Worm (Caenorhabditis elegans) whole organism, L4 larva: ENCODE data around the gene C01G12.13.

Source experiments
- F10B5.3 ChIP-seq: sonication (generic microtip); optimal IDR thresholded peaks from 2 replicates; lab custom pipeline; 2016; ENCODE audit warnings: mild to moderate bottlenecking, missing genetic modification characterization, missing compliant biosample characterization
- F37D6.2 ChIP-seq: sonication (generic microtip); optimal IDR thresholded peaks from 2 replicates; lab custom pipeline; 2016; ENCODE audit warnings: mild to moderate bottlenecking, missing genetic modification characterization, missing compliant biosample characterization
- aha-1 ChIP-seq: fragments of 150-350 bp; peaks from one replicate; lab custom pipeline; 2014; ENCODE audit warnings: missing biosample characterization, missing genetic modification characterization
- arid-1 ChIP-seq: fragments of 200-800 bp; sonication (Bioruptor generic); conservative IDR thresholded peaks from 2 replicates; pipeline ENCODE4 v1.3.6; 2022; ENCODE audit warnings: missing genetic modification reagents, missing genetic modification characterization, missing compliant biosample characterization
- ceh-20 ChIP-seq: fragments of 200-800 bp; sonication (Bioruptor generic); IDR thresholded peaks from 2 replicates; pipeline ENCODE4 v1.3.6; 2022; ENCODE audit warnings: missing genetic modification reagents, missing genetic modification characterization, missing compliant biosample characterization
- ceh-44 ChIP-seq: fragments of 200-800 bp; sonication (Bioruptor generic); IDR thresholded peaks from 2 replicates; pipeline ENCODE4 v1.3.6; 2022; ENCODE audit warnings: missing genetic modification reagents, missing genetic modification characterization, missing compliant biosample characterization
- cey-2 ChIP-seq: sonication (generic microtip); optimal IDR thresholded peaks from 3 replicates; lab custom pipeline; 2017; ENCODE audit warnings: missing genetic modification characterization, mild to moderate bottlenecking, missing compliant biosample characterization, antibody characterized with exemption, borderline replicate concordance; ENCODE audit not compliant: insufficient read depth
- ctbp-1 ChIP-seq: fragments of 200-800 bp; sonication (Bioruptor generic); IDR thresholded peaks from 2 replicates; pipeline ENCODE4 v1.3.6; 2022; ENCODE audit warnings: missing genetic modification reagents, missing genetic modification characterization, missing compliant biosample characterization
- daf-12 ChIP-seq: fragments of 150-350 bp; optimal IDR thresholded peaks from 2 replicates; lab custom pipeline; 2014; ENCODE audit warnings: missing biosample characterization, missing genetic modification reagents, missing genetic modification characterization
- daf-16 ChIP-seq, 3 experiments: sonication (generic microtip); optimal IDR thresholded peaks; 2 replicates each; lab custom pipeline; 2016 to 2017; ENCODE audit warnings: missing genetic modification characterization in 3 of 3, missing genetic modification reagents in 3 of 3, mild to moderate bottlenecking in 2 of 3, missing compliant biosample characterization in 2 of 3, missing biosample characterization in 1 of 3, moderate library complexity in 1 of 3
- daf-8 ChIP-seq: fragments of 200-800 bp; sonication (Bioruptor generic); IDR thresholded peaks from 2 replicates; pipeline ENCODE4 v1.3.6; 2022; ENCODE audit warnings: missing genetic modification characterization, missing compliant biosample characterization
- dmd-9 ChIP-seq: fragments of 200-800 bp; sonication (Bioruptor generic); IDR thresholded peaks from 2 replicates; pipeline ENCODE4 v1.3.6; 2022; ENCODE audit warnings: missing genetic modification reagents, missing genetic modification characterization, missing compliant biosample characterization
- dpl-1 ChIP-seq: fragments of 150-350 bp; optimal IDR thresholded peaks from 2 replicates; lab custom pipeline; 2014; ENCODE audit warnings: missing biosample characterization, missing genetic modification reagents, missing genetic modification characterization
- gei-8 ChIP-seq: fragments of 200-800 bp; sonication (Bioruptor generic); optimal IDR thresholded peaks from 2 replicates; lab custom pipeline; 2018; ENCODE audit warnings: mild to moderate bottlenecking, missing genetic modification characterization, missing compliant biosample characterization
- hlh-11 ChIP-seq: fragments of 200-800 bp; sonication (Bioruptor generic); optimal IDR thresholded peaks from 2 replicates; lab custom pipeline; 2018; ENCODE audit warnings: mild to moderate bottlenecking, missing genetic modification characterization, missing compliant biosample characterization
- hmg-1.1 ChIP-seq: fragments of 200-800 bp; sonication (Bioruptor generic); IDR thresholded peaks from 2 replicates; pipeline ENCODE4 v1.3.6; 2022; ENCODE audit warnings: missing genetic modification reagents, missing genetic modification characterization, missing compliant biosample characterization
- jun-1 ChIP-seq: fragments of 150-350 bp; optimal IDR thresholded peaks from 2 replicates; lab custom pipeline; 2014; ENCODE audit warnings: missing biosample characterization, missing genetic modification reagents, missing genetic modification characterization
- lin-13 ChIP-seq: fragments of 150-350 bp; optimal IDR thresholded peaks from 2 replicates; lab custom pipeline; 2014; ENCODE audit warnings: missing biosample characterization, missing genetic modification reagents, missing genetic modification characterization
- lin-15B ChIP-seq: fragments of 150-350 bp; sonication (generic microtip); optimal IDR thresholded peaks from 3 replicates; lab custom pipeline; 2014; ENCODE audit warnings: missing biosample characterization, missing genetic modification characterization
- lin-29 ChIP-seq: fragments of 200-800 bp; sonication (Bioruptor generic); IDR thresholded peaks from 2 replicates; pipeline ENCODE4 v1.3.6; 2022; ENCODE audit warnings: missing genetic modification reagents, missing genetic modification characterization, missing compliant biosample characterization
- lin-38 ChIP-seq: fragments of 200-800 bp; sonication (Bioruptor generic); IDR thresholded peaks from 2 replicates; pipeline ENCODE4 v1.3.6; 2022; ENCODE audit warnings: missing genetic modification reagents, missing genetic modification characterization, missing compliant biosample characterization
- lsy-2 ChIP-seq, 2 experiments: fragments of 150-350 bp in 1 of 2; sonication (generic microtip) in 1 of 2; optimal IDR thresholded peaks; 2 replicates each; lab custom pipeline; 2014 to 2017; ENCODE audit warnings: missing biosample characterization in 2 of 2, missing genetic modification characterization in 2 of 2
- madf-5 ChIP-seq, 2 experiments: fragments of 200-800 bp; sonication (Bioruptor generic); IDR thresholded peaks; 2 replicates each; pipeline ENCODE4 v1.3.6; 2022; ENCODE audit warnings: missing compliant biosample characterization in 2 of 2, missing genetic modification characterization in 2 of 2
- madf-9 ChIP-seq: fragments of 200-800 bp; sonication (Bioruptor generic); conservative IDR thresholded peaks from 2 replicates; pipeline ENCODE4 v1.3.6; 2022; ENCODE audit warnings: missing genetic modification reagents, missing genetic modification characterization, missing compliant biosample characterization
- mdl-1 ChIP-seq, 2 experiments: fragments of 150-350 bp in 1 of 2; sonication (generic microtip) in 1 of 2; optimal IDR thresholded peaks; 2 replicates each; lab custom pipeline; 2014 to 2017; ENCODE audit warnings: missing biosample characterization in 2 of 2, missing genetic modification characterization in 2 of 2
- mep-1 ChIP-seq: fragments of 150-350 bp; sonication (generic microtip); optimal IDR thresholded peaks from 3 replicates; lab custom pipeline; 2014; ENCODE audit warnings: missing biosample characterization, missing genetic modification characterization
- mes-2 ChIP-seq: sonication (generic microtip); optimal IDR thresholded peaks from 2 replicates; lab custom pipeline; 2016; ENCODE audit warnings: missing genotype, mild to moderate bottlenecking, missing genetic modification characterization, missing compliant biosample characterization; ENCODE audit not compliant: poor library complexity, severe bottlenecking
- nhr-102 ChIP-seq: sonication (generic microtip); optimal IDR thresholded peaks from 2 replicates; lab custom pipeline; 2016; ENCODE audit warnings: mild to moderate bottlenecking, missing genetic modification characterization, moderate library complexity, missing compliant biosample characterization
- nhr-11 ChIP-seq: fragments of 150-350 bp; optimal IDR thresholded peaks from 2 replicates; lab custom pipeline; 2014; ENCODE audit warnings: missing biosample characterization, missing genetic modification characterization
- nhr-111 ChIP-seq: fragments of 200-800 bp; sonication (Bioruptor generic); optimal IDR thresholded peaks from 2 replicates; lab custom pipeline; 2018; ENCODE audit warnings: mild to moderate bottlenecking, missing genetic modification characterization, missing compliant biosample characterization
- nhr-237 ChIP-seq: sonication (generic microtip); optimal IDR thresholded peaks from 2 replicates; lab custom pipeline; 2017; ENCODE audit warnings: missing biosample characterization, missing genetic modification characterization
- nhr-41 ChIP-seq: fragments of 200-800 bp; sonication (Bioruptor generic); IDR thresholded peaks from 2 replicates; pipeline ENCODE4 v1.3.6; 2022; ENCODE audit warnings: missing genetic modification reagents, missing genetic modification characterization, missing compliant biosample characterization
- nhr-48 ChIP-seq: sonication (generic microtip); optimal IDR thresholded peaks from 2 replicates; lab custom pipeline; 2016; ENCODE audit warnings: mild to moderate bottlenecking, missing genetic modification characterization, missing compliant biosample characterization
- nhr-6 ChIP-seq: fragments of 150-350 bp; optimal IDR thresholded peaks from 2 replicates; lab custom pipeline; 2014; ENCODE audit warnings: missing biosample characterization, missing genetic modification characterization
- nhr-77 ChIP-seq: fragments of 150-350 bp; optimal IDR thresholded peaks from 2 replicates; lab custom pipeline; 2014; ENCODE audit warnings: missing biosample characterization, missing genetic modification characterization
- pha-4 ChIP-seq, 2 experiments: fragments of 150-350 bp in 1 of 2; fragments of 200-800 bp in 1 of 2; sonication (Bioruptor generic) in 1 of 2; IDR thresholded peaks in 1 of 2; optimal IDR thresholded peaks in 1 of 2; 2 replicates each; pipeline versions ENCODE4 v1.3.6 to Lab custom; 2014 to 2022; ENCODE audit warnings: missing genetic modification characterization in 2 of 2, missing genetic modification reagents in 2 of 2, missing biosample characterization in 1 of 2, missing compliant biosample characterization in 1 of 2
- pqm-1 ChIP-seq: sonication (generic microtip); optimal IDR thresholded peaks from 2 replicates; lab custom pipeline; 2017; ENCODE audit warnings: missing biosample characterization, missing genetic modification characterization
- rbr-2 ChIP-seq: sonication (generic microtip); optimal IDR thresholded peaks from 2 replicates; lab custom pipeline; 2016; ENCODE audit warnings: missing genotype, missing genetic modification characterization, missing compliant biosample characterization
- set-16 ChIP-seq: fragments of 200-800 bp; sonication (Bioruptor generic); IDR thresholded peaks from 2 replicates; pipeline ENCODE4 v1.3.6; 2022; ENCODE audit warnings: missing genetic modification reagents, missing genetic modification characterization, missing compliant biosample characterization
- unc-130 ChIP-seq: sonication (generic microtip); optimal IDR thresholded peaks from 2 replicates; lab custom pipeline; 2016; ENCODE audit warnings: missing genetic modification reagents, missing genetic modification characterization, missing compliant biosample characterization
- unc-62 ChIP-seq, 3 experiments: fragments of 150-350 bp in 1 of 3; sonication (generic microtip); optimal IDR thresholded peaks in 2 of 3; peaks in 1 of 3; 1 replicate in 1 of 3; 2 replicates in 2 of 3; lab custom pipeline; 2014 to 2017; ENCODE audit warnings: missing biosample characterization in 3 of 3, missing genetic modification characterization in 3 of 3, missing genetic modification reagents in 3 of 3, missing genotype in 1 of 3
- vab-7 ChIP-seq: fragments of 200-800 bp; sonication (Bioruptor generic); IDR thresholded peaks from 2 replicates; pipeline ENCODE4 v1.3.6; 2022; ENCODE audit warnings: missing genetic modification reagents, missing genetic modification characterization, missing compliant biosample characterization
- zip-11 ChIP-seq: fragments of 200-800 bp; sonication (Bioruptor generic); IDR thresholded peaks from 2 replicates; pipeline ENCODE4 v1.3.6; 2022; ENCODE audit warnings: missing genetic modification characterization, missing compliant biosample characterization
- ztf-11 ChIP-seq: fragments of 150-350 bp; optimal IDR thresholded peaks from 2 replicates; lab custom pipeline; 2014; ENCODE audit warnings: missing biosample characterization, missing genetic modification characterization

Gene C01G12.13

ce11 chrII:14576429-14576828 is at the start of gene C01G12.13:
Gene C01G12.13 (plus strand): TSS chrII:14576729.
- TF ChIP-seq madf-5 (GFP tag; IDR thresholded peaks at IDR 0.05; lab: Robert Waterston, UW) (no peak), nhr-48 (no peak), jun-1 (tag; lab: Kevin White, UChicago) (no peak), gei-8 (GFP tag; lab: Kevin White, UChicago) (no peak), rbr-2 (no peak), set-16 (no peak), nhr-102 (tag; lab: Kevin White, UChicago) (no peak), aha-1 (no peak), ztf-11 (tag; lab: Kevin White, UChicago) (no peak), ctbp-1 (GFP tag; lab: Robert Waterston, UW) (no peak), daf-12 (tag; lab: Kevin White, UChicago) (no peak), lin-13 (GFP tag; lab: Kevin White, UChicago) (no peak), dmd-9 (GFP tag; lab: Robert Waterston, UW) (no peak), lin-29 (GFP tag; lab: Robert Waterston, UW) (no peak), nhr-77 (tag; lab: Kevin White, UChicago) (no peak), ceh-44 (GFP tag; lab: Robert Waterston, UW) (no peak)
- TF ChIP-seq, all 104 proteins: peak for 0

- no peak for TF ChIP-seq lin-15B (tag; lab: Kevin White, UChicago)
- peak in 1 of 2 experiments; percentile 90 for TF ChIP-seq unc-62 (GFP tag; optimal IDR thresholded peaks at IDR 0.05 in 1 of 2; lab: Kevin White, UChicago)
- TF ChIP-seq unc-62 (tag; optimal IDR thresholded peaks at IDR 0.05; lab: Kevin White, UChicago), result no peak
- TF ChIP-seq nhr-111 (GFP tag; lab: Kevin White, UChicago), result no peak
- TF ChIP-seq madf-9 (GFP tag; lab: Robert Waterston, UW), result no peak
- no peak for TF ChIP-seq mep-1 (tag; lab: Kevin White, UChicago)
Observed at ce11 chrII:14527104-14527503, 49.4 kb upstream of the C01G12.13 start.

DNA sequence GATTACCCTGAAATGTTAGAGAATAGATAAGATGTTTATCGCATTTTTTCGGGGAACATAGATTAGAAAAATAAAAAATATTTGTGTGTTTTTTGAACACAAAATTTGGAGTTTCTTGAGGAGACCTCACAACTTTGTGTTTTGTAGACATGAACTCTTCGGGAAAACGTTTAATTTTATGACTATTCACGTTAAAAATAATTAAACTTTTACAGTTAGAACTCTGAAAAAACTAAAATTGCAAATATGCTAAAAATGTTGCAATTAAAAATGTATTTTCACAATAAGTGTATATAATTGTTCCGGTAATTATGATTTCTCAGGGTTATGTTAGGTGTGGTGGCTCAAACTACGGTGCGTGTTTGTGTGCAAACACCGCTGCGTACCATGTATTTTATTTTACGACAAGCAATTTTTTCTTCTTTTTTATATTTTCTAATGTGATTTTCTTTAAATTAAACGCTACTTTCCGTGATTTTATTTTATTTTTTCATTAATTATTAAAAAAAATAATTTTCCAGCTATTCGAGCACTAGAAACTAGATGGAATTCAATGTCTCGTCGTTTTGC is 48.2 kb upstream of the C01G12.13 start, which contains the start of the genes F57C2.5 and spat-1:
Gene F57C2.5 (minus strand): TSS at position 7 of the 570 bp plus-strand sequence.
Gene spat-1 (plus strand): TSS at position 520 of the 570 bp plus-strand sequence.
- peak; percentile 45 for TF ChIP-seq nhr-11
- TF ChIP-seq lin-38, result peak; percentile 54
- TF ChIP-seq ceh-44 (GFP tag; lab: Robert Waterston, UW), result peak; percentile 59; the same call in 1 of the 2 replicates
- TF ChIP-seq unc-130 (GFP tag; lab: Kevin White, UChicago), result peak; percentile 88
- TF ChIP-seq F10B5.3 (tag; lab: Kevin White, UChicago), result no peak
- TF ChIP-seq nhr-41, result no peak
- 0 out of 2 replicates have a peak, but pooled peaks have one; percentile 16 for TF ChIP-seq ceh-20 (GFP tag; lab: Robert Waterston, UW)
- peak; percentile 87 for TF ChIP-seq mes-2 (tag; lab: Kevin White, UChicago)
- peak; percentile 94 for TF ChIP-seq nhr-77 (tag; lab: Kevin White, UChicago)
- no peak for TF ChIP-seq cey-2
- TF ChIP-seq vab-7, result peak; percentile 59; the same call in 1 of the 2 replicates
- peak; percentile 28 for TF ChIP-seq hlh-11
- peak; percentile 10; the same call in 1 of the 2 replicates for TF ChIP-seq pha-4 (GFP tag; IDR thresholded peaks at IDR 0.05; lab: Robert Waterston, UW)
- peak; percentile 49 for TF ChIP-seq pha-4 (tag; optimal IDR thresholded peaks at IDR 0.05; lab: Kevin White, UChicago)
- TF ChIP-seq zip-11 (GFP tag; lab: Robert Waterston, UW), result no peak
- no peak for TF ChIP-seq arid-1 (GFP tag; lab: Robert Waterston, UW)
- TF ChIP-seq hmg-1.1 (GFP tag; lab: Robert Waterston, UW), result peak; percentile 53; the same call in 1 of the 2 replicates
- TF ChIP-seq mdl-1 (tag; optimal IDR thresholded peaks at IDR 0.05; lab: Kevin White, UChicago), result no peak
- TF ChIP-seq daf-8 (GFP tag; lab: Robert Waterston, UW), result no peak
- TF ChIP-seq set-16, result no peak
- TF ChIP-seq dpl-1 (GFP tag; lab: Kevin White, UChicago), result peak; percentile 61
- TF ChIP-seq pqm-1 (tag; lab: Kevin White, UChicago), result peak; percentile 55
- peak; percentile 29 for TF ChIP-seq nhr-6 (tag; lab: Kevin White, UChicago)
- TF ChIP-seq unc-62 (GFP tag; optimal IDR thresholded peaks at IDR 0.05 in 1 of 2; lab: Kevin White, UChicago), result peak in 1 of 2 experiments; percentile 73
- TF ChIP-seq unc-62 (tag; optimal IDR thresholded peaks at IDR 0.05; lab: Kevin White, UChicago), result no peak
- peak; percentile 75 for TF ChIP-seq mep-1 (tag; lab: Kevin White, UChicago)
- no peak for TF ChIP-seq daf-16 (GFP tag; optimal IDR thresholded peaks at IDR 0.05; lab: Kevin White, UChicago)
- TF ChIP-seq daf-16 (tag; optimal IDR thresholded peaks at IDR 0.05; lab: Kevin White, UChicago), result peak; percentile 90
- peak; percentile 86 to 98 for TF ChIP-seq lsy-2 (tag; optimal IDR thresholded peaks at IDR 0.05; lab: Kevin White, UChicago)
- peak; percentile 63 for TF ChIP-seq rbr-2
- no peak for TF ChIP-seq nhr-237
- TF ChIP-seq madf-5 (GFP tag; IDR thresholded peaks at IDR 0.05; lab: Robert Waterston, UW), result no peak
- TF ChIP-seq F37D6.2 (tag; lab: Kevin White, UChicago), result peak; percentile 22
